Worm (Caenorhabditis elegans) whole organism, midembryonic: ENCODE measurements around the gene str-165.

Experiments
- T22C8.4 ChIP-seq: fragments of 200-800 bp; sonication (Bioruptor generic); IDR thresholded peaks from 2 replicates; pipeline ENCODE4 v1.3.6; 2022; ENCODE audit warnings: missing genetic modification characterization, missing compliant biosample characterization
- cog-1 ChIP-seq: sonication (generic microtip); optimal IDR thresholded peaks from 2 replicates; lab custom pipeline; 2016; ENCODE audit warnings: missing genetic modification characterization, missing compliant biosample characterization
- flt-1 ChIP-seq: fragments of 200-800 bp; sonication (Bioruptor generic); IDR thresholded peaks from 2 replicates; pipeline ENCODE4 v1.3.6; 2022; ENCODE audit warnings: missing genetic modification characterization, missing compliant biosample characterization
- klf-2 ChIP-seq: fragments of 200-800 bp; sonication (Bioruptor generic); conservative IDR thresholded peaks from 2 replicates; pipeline ENCODE4 v1.3.6; 2022; ENCODE audit warnings: missing genetic modification reagents, missing genetic modification characterization, missing compliant biosample characterization
- med-1 ChIP-seq: sonication (generic microtip); optimal IDR thresholded peaks from 2 replicates; lab custom pipeline; 2017; ENCODE audit warnings: missing genetic modification characterization, mild to moderate bottlenecking, missing compliant biosample characterization, antibody characterized with exemption, missing genetic modification reagents; ENCODE audit not compliant: insufficient read depth
- ref-1 ChIP-seq: fragments of 200-800 bp; sonication (Bioruptor generic); conservative IDR thresholded peaks from 2 replicates; pipeline ENCODE4 v1.3.6; 2022; ENCODE audit warnings: missing genetic modification reagents, missing genetic modification characterization, missing compliant biosample characterization
- tab-1 ChIP-seq: fragments of 200-800 bp; sonication (Bioruptor generic); IDR thresholded peaks from 2 replicates; pipeline ENCODE4 v1.3.6; 2022; ENCODE audit warnings: missing genetic modification characterization, missing compliant biosample characterization
- ztf-23 ChIP-seq: fragments of 200-800 bp; sonication (Bioruptor generic); IDR thresholded peaks from 2 replicates; pipeline ENCODE4 v1.3.6; 2022; ENCODE audit warnings: missing genetic modification reagents, missing genetic modification characterization, missing compliant biosample characterization
- ztf-29 ChIP-seq: fragments of 200-800 bp; sonication (Bioruptor generic); IDR thresholded peaks from 2 replicates; pipeline ENCODE4 v1.3.6; 2022; ENCODE audit warnings: missing genetic modification reagents, missing genetic modification characterization, missing compliant biosample characterization

str-165 gene

DNA sequence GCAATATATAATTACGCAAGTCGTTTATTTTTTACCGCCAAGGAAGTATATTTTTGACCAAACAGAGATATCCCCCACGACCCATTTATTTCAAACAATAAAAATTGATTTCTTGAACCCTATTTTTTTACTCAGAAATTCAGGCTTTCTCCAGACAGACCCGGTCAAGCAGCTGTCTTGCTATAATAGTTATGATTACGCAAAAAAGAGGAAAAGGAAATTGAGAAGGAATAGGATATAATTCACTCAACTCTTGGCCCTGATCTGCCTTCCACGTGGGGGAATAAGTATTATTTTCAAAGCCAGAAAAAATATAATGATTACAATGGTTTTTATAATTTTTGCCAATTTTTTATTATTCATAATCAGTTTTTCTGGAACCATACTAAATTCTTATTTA, 26.2 kb downstream of the str-165 start, which contains the start of gene srx-136:
srx-136 (plus strand) TSS at position 301 of the 400 bp plus-strand sequence.
- no peak for TF ChIP-seq cog-1 (tag; lab: Kevin White, UChicago)
- TF ChIP-seq klf-2 (GFP tag; lab: Robert Waterston, UW), result no peak
- TF ChIP-seq med-1 (GFP tag; lab: Kevin White, UChicago), result no peak
- TF ChIP-seq flt-1, result no peak
- no peak for TF ChIP-seq ztf-29
- TF ChIP-seq T22C8.4 (GFP tag; lab: Robert Waterston, UW), result no peak

DNA sequence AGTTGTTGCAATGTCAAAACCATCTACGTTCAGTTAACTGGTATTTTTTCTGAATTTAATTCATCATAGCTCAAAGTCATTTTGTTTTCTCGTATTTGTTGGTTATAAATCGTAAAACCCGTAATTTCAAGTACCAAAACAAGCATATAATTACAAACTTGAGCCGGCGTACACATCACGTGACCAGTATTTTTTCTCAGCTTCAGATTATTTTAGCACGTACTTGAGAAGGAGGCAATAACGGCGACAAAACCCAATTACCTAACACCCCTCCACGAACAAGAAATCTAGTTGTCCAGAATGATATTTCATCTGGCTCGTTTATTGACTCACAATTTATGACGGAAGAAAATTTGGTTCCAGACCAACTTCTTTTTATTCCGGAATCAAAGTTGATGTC, 28.0 kb downstream of the str-165 start, which contains the start of gene srx-135:
srx-135 (plus strand) TSS at position 301 of the 400 bp plus-strand sequence.
- no peak for TF ChIP-seq ztf-29
- TF ChIP-seq T22C8.4 (GFP tag; lab: Robert Waterston, UW), result no peak
- TF ChIP-seq ztf-23 (GFP tag; lab: Robert Waterston, UW), result no peak
- no peak for TF ChIP-seq cog-1 (tag; lab: Kevin White, UChicago)
- TF ChIP-seq klf-2 (GFP tag; lab: Robert Waterston, UW), result no peak
- no peak for TF ChIP-seq tab-1 (GFP tag; lab: Robert Waterston, UW)
- no peak for TF ChIP-seq ref-1 (GFP tag; lab: Robert Waterston, UW)
- no peak for TF ChIP-seq med-1 (GFP tag; lab: Kevin White, UChicago)
- TF ChIP-seq flt-1, result no peak

DNA sequence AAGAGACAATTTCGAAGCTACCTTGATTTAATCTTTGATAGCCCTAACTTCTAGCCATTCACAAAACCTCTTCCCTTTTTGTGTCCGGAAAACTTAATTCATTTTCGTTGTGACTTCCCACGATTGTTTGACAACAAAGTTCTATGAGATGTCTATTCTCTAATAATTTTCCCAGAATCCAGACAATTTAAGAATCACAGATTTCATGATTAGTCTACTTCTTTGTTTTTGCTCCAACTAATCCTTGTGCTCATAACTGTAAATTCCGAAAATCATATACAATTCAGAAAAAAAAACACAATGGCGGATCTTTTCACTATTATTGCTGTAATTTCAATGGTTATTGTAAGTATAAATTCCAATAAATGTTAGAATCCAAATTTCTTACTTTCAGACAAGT, 31.6 kb downstream of the str-165 start, which contains the start of gene srx-137:
srx-137 (plus strand) TSS at position 301 of the 400 bp plus-strand sequence.
- TF ChIP-seq ref-1 (GFP tag; lab: Robert Waterston, UW), result no peak
- no peak for TF ChIP-seq ztf-23 (GFP tag; lab: Robert Waterston, UW)

DNA sequence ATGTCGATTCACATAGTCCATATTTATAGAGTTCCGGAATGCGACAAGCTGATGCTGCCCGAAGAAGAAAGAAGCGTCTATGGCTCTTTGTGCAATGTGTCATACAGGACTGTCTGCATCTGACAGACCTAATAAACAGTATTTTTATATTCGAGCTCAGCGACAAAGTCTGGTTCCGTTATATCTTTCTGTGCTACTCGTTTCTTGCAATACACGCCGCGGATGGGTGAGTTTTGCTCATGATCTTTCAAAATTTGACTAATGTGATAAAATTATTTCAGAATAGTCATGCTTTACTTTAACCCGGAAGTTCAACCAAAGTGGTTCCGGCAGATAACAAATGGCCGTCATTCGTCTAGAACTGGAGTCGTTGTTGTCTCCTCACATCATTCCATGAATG, 32.8 kb downstream of the str-165 start:
- no peak for TF ChIP-seq ref-1 (GFP tag; lab: Robert Waterston, UW)
- TF ChIP-seq ztf-29, result no peak
- TF ChIP-seq flt-1, result no peak
- no peak for TF ChIP-seq med-1 (GFP tag; lab: Kevin White, UChicago)
- TF ChIP-seq cog-1 (tag; lab: Kevin White, UChicago), result no peak
- TF ChIP-seq T22C8.4 (GFP tag; lab: Robert Waterston, UW), result no peak
- TF ChIP-seq klf-2 (GFP tag; lab: Robert Waterston, UW), result no peak
- TF ChIP-seq tab-1 (GFP tag; lab: Robert Waterston, UW), result no peak
- no peak for TF ChIP-seq ztf-23 (GFP tag; lab: Robert Waterston, UW)

DNA sequence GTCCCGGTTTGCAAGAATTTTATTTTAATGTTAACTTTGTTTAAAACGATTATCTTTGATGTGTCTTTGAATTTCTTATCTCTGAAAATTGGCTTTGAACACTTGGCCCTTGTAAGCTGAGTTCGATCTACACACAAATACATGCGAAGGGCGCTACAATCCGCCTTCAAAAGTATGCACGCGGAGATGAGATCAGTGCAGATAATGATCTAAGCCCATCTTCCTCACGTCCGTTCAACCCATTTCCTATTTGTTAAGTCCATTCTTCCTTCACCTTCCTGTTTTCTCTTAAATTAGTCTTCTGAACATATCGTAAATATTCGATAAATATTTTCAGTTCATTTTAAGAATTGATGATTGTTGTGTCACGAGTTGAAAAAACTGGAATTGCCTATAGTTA, 35.4 kb downstream of the str-165 start, which contains the start of gene nhr-175:
nhr-175 (plus strand) TSS at position 339 of the 400 bp plus-strand sequence.
- no peak for TF ChIP-seq ref-1 (GFP tag; lab: Robert Waterston, UW)
- no peak for TF ChIP-seq flt-1
- TF ChIP-seq T22C8.4 (GFP tag; lab: Robert Waterston, UW), result no peak
- no peak for TF ChIP-seq cog-1 (tag; lab: Kevin White, UChicago)
- TF ChIP-seq ztf-23 (GFP tag; lab: Robert Waterston, UW), result no peak
- no peak for TF ChIP-seq tab-1 (GFP tag; lab: Robert Waterston, UW)
- no peak for TF ChIP-seq ztf-29
- no peak for TF ChIP-seq klf-2 (GFP tag; lab: Robert Waterston, UW)

DNA sequence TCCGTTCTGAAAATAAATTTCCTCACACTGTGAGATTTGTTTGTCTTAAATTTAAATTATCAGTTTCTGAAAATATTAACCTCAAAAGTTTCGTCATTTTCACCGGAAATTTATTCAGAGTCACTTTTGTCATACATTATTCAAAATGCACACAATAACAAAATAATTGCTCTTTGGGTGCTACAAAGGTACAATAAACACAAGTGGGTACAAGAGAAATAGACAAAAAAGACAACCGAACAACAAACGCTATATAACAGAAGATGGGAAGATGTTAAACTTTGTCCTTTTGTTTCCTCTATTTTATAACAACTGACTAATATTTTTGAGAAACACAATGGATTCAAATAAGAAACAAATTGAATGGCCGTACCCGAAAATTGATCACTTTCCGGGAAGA, 38.6 kb downstream of the str-165 start:
- no peak for TF ChIP-seq flt-1
- TF ChIP-seq T22C8.4 (GFP tag; lab: Robert Waterston, UW), result no peak
- no peak for TF ChIP-seq tab-1 (GFP tag; lab: Robert Waterston, UW)
- TF ChIP-seq cog-1 (tag; lab: Kevin White, UChicago), result no peak
- TF ChIP-seq ref-1 (GFP tag; lab: Robert Waterston, UW), result no peak
- TF ChIP-seq ztf-29, result no peak
- no peak for TF ChIP-seq med-1 (GFP tag; lab: Kevin White, UChicago)
- TF ChIP-seq ztf-23 (GFP tag; lab: Robert Waterston, UW), result no peak
- TF ChIP-seq klf-2 (GFP tag; lab: Robert Waterston, UW), result no peak

DNA sequence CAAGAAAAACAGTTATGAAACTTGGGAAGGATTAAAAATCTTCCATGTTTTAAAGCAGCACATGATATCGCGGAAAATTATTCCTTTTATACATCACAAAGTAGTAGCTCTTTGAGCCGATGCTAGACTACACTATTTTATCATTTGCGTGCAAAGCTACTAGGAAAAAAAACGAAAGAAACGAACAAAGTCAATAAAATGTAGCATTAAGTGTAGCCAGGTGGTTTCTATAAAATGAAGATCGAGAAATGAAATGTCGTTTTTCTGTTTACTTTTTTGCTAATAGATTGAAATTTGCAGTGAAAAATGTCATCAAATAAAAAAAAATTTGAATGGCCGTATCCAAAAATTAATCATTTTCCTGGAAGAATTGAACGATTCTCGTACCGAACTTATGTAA, 42.0 kb downstream of the str-165 start, which contains the start of gene cpt-5:
cpt-5 (plus strand) TSS at position 301 of the 400 bp plus-strand sequence.
- TF ChIP-seq flt-1 (no peak), ztf-29 (no peak), tab-1 (GFP tag; lab: Robert Waterston, UW) (no peak), ztf-23 (GFP tag; lab: Robert Waterston, UW) (no peak), med-1 (GFP tag; lab: Kevin White, UChicago) (no peak), ref-1 (GFP tag; lab: Robert Waterston, UW) (no peak), cog-1 (tag; lab: Kevin White, UChicago) (no peak), klf-2 (GFP tag; lab: Robert Waterston, UW) (no peak), T22C8.4 (GFP tag; lab: Robert Waterston, UW) (no peak)

DNA sequence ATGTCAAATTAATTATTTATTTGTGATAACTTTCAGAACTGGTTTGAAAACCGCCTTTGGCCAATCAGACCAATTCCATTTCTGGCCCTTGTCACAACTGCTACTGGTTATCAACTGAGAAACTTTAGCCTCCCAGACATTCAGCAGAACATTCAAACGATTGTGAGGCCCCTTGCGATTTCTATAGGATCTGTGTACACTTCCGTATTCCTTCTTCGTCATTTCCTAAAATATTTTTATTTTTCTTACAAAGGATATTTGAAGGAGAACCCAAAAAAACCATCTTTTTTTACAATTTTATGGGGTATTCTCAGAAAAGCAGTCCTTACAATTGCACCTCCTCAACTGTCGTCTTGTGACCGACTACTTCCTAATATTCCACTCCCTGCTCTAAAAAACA, 42.4 kb downstream of the str-165 start:
- no peak for TF ChIP-seq klf-2 (GFP tag; lab: Robert Waterston, UW)
- no peak for TF ChIP-seq flt-1
- TF ChIP-seq med-1 (GFP tag; lab: Kevin White, UChicago), result no peak
- TF ChIP-seq ztf-29, result no peak
- no peak for TF ChIP-seq ztf-23 (GFP tag; lab: Robert Waterston, UW)
- no peak for TF ChIP-seq ref-1 (GFP tag; lab: Robert Waterston, UW)
- TF ChIP-seq T22C8.4 (GFP tag; lab: Robert Waterston, UW), result no peak
- no peak for TF ChIP-seq tab-1 (GFP tag; lab: Robert Waterston, UW)
- no peak for TF ChIP-seq cog-1 (tag; lab: Kevin White, UChicago)

ce11 chrV:13876529-13876928, 45.6 kb downstream of the str-165 start, which contains the start of gene T22G5.1:
TSS of gene T22G5.1 (plus strand) at chrV:13876829.
- TF ChIP-seq med-1 (GFP tag; lab: Kevin White, UChicago), result no peak
- TF ChIP-seq T22C8.4 (GFP tag; lab: Robert Waterston, UW), result no peak
- TF ChIP-seq ztf-23 (GFP tag; lab: Robert Waterston, UW), result no peak
- TF ChIP-seq cog-1 (tag; lab: Kevin White, UChicago), result no peak
- no peak for TF ChIP-seq klf-2 (GFP tag; lab: Robert Waterston, UW)
- no peak for TF ChIP-seq ref-1 (GFP tag; lab: Robert Waterston, UW)
- TF ChIP-seq tab-1 (GFP tag; lab: Robert Waterston, UW), result no peak
- no peak for TF ChIP-seq flt-1
- TF ChIP-seq ztf-29, result no peak
